Worm (Caenorhabditis elegans) whole organism, mixed stage, embryonic: ENCODE results near the gene srbc-17.

Experiments
- ceh-83 ChIP-seq: fragments of 200-800 bp; sonication (Bioruptor generic); optimal IDR thresholded peaks from 2 replicates; lab custom pipeline; 2018; ENCODE audit warnings: mild to moderate bottlenecking, missing genetic modification characterization, missing compliant biosample characterization
- ces-1 ChIP-seq: fragments of 150-350 bp; optimal IDR thresholded peaks from 2 replicates; lab custom pipeline; 2014; ENCODE audit warnings: missing biosample characterization, missing genetic modification reagents, missing genetic modification characterization
- elt-1 ChIP-seq: sonication (generic microtip); optimal IDR thresholded peaks from 2 replicates; lab custom pipeline; 2017; ENCODE audit warnings: missing genetic modification characterization, mild to moderate bottlenecking, missing compliant biosample characterization, antibody characterized with exemption, moderate library complexity, borderline replicate concordance; ENCODE audit not compliant: insufficient read depth
- ham-2 ChIP-seq: fragments of 200-800 bp; sonication (Bioruptor generic); optimal IDR thresholded peaks from 2 replicates; lab custom pipeline; 2018; ENCODE audit warnings: mild to moderate bottlenecking, missing genetic modification characterization, missing compliant biosample characterization
- lin-13 ChIP-seq: fragments of 150-350 bp; optimal IDR thresholded peaks from 2 replicates; lab custom pipeline; 2014; ENCODE audit warnings: missing biosample characterization, missing genetic modification characterization
- nhr-12 ChIP-seq: fragments of 150-350 bp; optimal IDR thresholded peaks from 2 replicates; lab custom pipeline; 2014; ENCODE audit warnings: missing biosample characterization, missing genetic modification characterization
- nhr-237 ChIP-seq: fragments of 150-350 bp; optimal IDR thresholded peaks from 2 replicates; lab custom pipeline; 2014; ENCODE audit warnings: missing biosample characterization, missing genetic modification characterization
- nhr-28 ChIP-seq: fragments of 150-350 bp; optimal IDR thresholded peaks from 2 replicates; lab custom pipeline; 2014; ENCODE audit warnings: missing biosample characterization, missing genetic modification characterization
- pha-4 ChIP-seq: fragments of 150-350 bp; optimal IDR thresholded peaks from 2 replicates; lab custom pipeline; 2018; ENCODE audit warnings: missing biosample characterization, missing genetic modification reagents, missing genetic modification characterization
- sem-2 ChIP-seq: fragments of 200-800 bp; sonication (Bioruptor generic); optimal IDR thresholded peaks from 2 replicates; lab custom pipeline; 2018; ENCODE audit warnings: mild to moderate bottlenecking, missing genetic modification characterization, missing compliant biosample characterization
- snpc-4 ChIP-seq: fragments of 150-350 bp; optimal IDR thresholded peaks from 2 replicates; lab custom pipeline; 2014; ENCODE audit warnings: missing biosample characterization, missing genetic modification characterization
- sptf-1 ChIP-seq: sonication (generic microtip); optimal IDR thresholded peaks from 2 replicates; lab custom pipeline; 2017; ENCODE audit warnings: mild to moderate bottlenecking, missing genetic modification characterization, moderate library complexity, missing compliant biosample characterization
- unc-62 ChIP-seq: fragments of 150-350 bp; optimal IDR thresholded peaks from 2 replicates; lab custom pipeline; 2014; ENCODE audit warnings: missing biosample characterization, missing genetic modification reagents, missing genetic modification characterization

- TF ChIP-seq lin-13 (tag; lab: Kevin White, UChicago) (no peak), unc-62 (GFP tag; lab: Kevin White, UChicago) (no peak), snpc-4 (tag; lab: Kevin White, UChicago) (no peak), sptf-1 (tag; lab: Kevin White, UChicago) (no peak), nhr-12 (tag; lab: Kevin White, UChicago) (no peak), ham-2 (GFP tag; lab: Kevin White, UChicago) (no peak), elt-1 (tag; lab: Kevin White, UChicago) (no peak), sem-2 (GFP tag; lab: Kevin White, UChicago) (no peak), pha-4 (tag; lab: Kevin White, UChicago) (no peak), ces-1 (GFP tag; lab: Kevin White, UChicago) (no peak), nhr-28 (no peak), nhr-237 (tag; lab: Kevin White, UChicago) (no peak), ceh-83 (GFP tag; lab: Kevin White, UChicago) (no peak)
Observed at ce11 chrV:2199594-2199993, 22.1 kb downstream of the srbc-17 start.
